Worm (Caenorhabditis elegans) whole organism, L2 larva: ENCODE results near the gene isw-1.

Experiments
- C34F6.9 ChIP-seq: fragments of 150-350 bp; optimal IDR thresholded peaks from 2 replicates; lab custom pipeline; 2014; ENCODE audit warnings: missing biosample characterization, missing genetic modification characterization
- F13H6.1 ChIP-seq: sonication (generic microtip); optimal IDR thresholded peaks from 2 replicates; lab custom pipeline; 2016; ENCODE audit warnings: missing genetic modification characterization, missing compliant biosample characterization
- R02D3.7 ChIP-seq: fragments of 150-350 bp; optimal IDR thresholded peaks from 2 replicates; lab custom pipeline; 2014; ENCODE audit warnings: missing biosample characterization, missing genetic modification characterization
- Y55F3AM.14 ChIP-seq: fragments of 200-800 bp; sonication (Bioruptor generic); optimal IDR thresholded peaks from 2 replicates; lab custom pipeline; 2018; ENCODE audit warnings: mild to moderate bottlenecking, missing genetic modification characterization, missing compliant biosample characterization
- ZK546.5 ChIP-seq: sonication (generic microtip); optimal IDR thresholded peaks from 2 replicates; lab custom pipeline; 2017; ENCODE audit warnings: missing biosample characterization, missing genetic modification characterization
- alr-1 ChIP-seq: fragments of 150-350 bp; optimal IDR thresholded peaks from 2 replicates; lab custom pipeline; 2014; ENCODE audit warnings: missing biosample characterization, missing genetic modification characterization
- aly-2 ChIP-seq: fragments of 150-350 bp; optimal IDR thresholded peaks from 2 replicates; lab custom pipeline; 2014; ENCODE audit warnings: missing biosample characterization, missing genetic modification characterization
- ama-1 ChIP-seq: fragments of 150-350 bp; optimal IDR thresholded peaks from 2 replicates; lab custom pipeline; 2018; ENCODE audit warnings: inconsistent platforms
- blmp-1 ChIP-seq: sonication (generic microtip); optimal IDR thresholded peaks from 2 replicates; lab custom pipeline; 2017; ENCODE audit warnings: missing genetic modification characterization, mild to moderate bottlenecking, missing compliant biosample characterization, antibody characterized with exemption, moderate library complexity; ENCODE audit not compliant: insufficient read depth
- ceh-16 ChIP-seq: fragments of 150-350 bp; optimal IDR thresholded peaks from 2 replicates; lab custom pipeline; 2014; ENCODE audit warnings: missing biosample characterization, missing genetic modification characterization
- ceh-82 ChIP-seq: fragments of 150-350 bp; optimal IDR thresholded peaks from 2 replicates; lab custom pipeline; 2014; ENCODE audit warnings: missing biosample characterization, missing genetic modification characterization
- crh-2 ChIP-seq: sonication (generic microtip); optimal IDR thresholded peaks from 2 replicates; lab custom pipeline; 2017; ENCODE audit warnings: missing biosample characterization, missing genetic modification characterization
- dmd-4 ChIP-seq: sonication (generic microtip); optimal IDR thresholded peaks from 2 replicates; lab custom pipeline; 2017; ENCODE audit warnings: missing biosample characterization, missing genetic modification characterization
- elt-1 ChIP-seq: fragments of 150-350 bp; optimal IDR thresholded peaks from 2 replicates; lab custom pipeline; 2014; ENCODE audit warnings: missing biosample characterization, missing genetic modification characterization
- elt-3 ChIP-seq: sonication (generic microtip); optimal IDR thresholded peaks from 2 replicates; lab custom pipeline; 2017; ENCODE audit warnings: missing biosample characterization, missing genetic modification characterization
- fos-1 ChIP-seq: fragments of 150-350 bp; optimal IDR thresholded peaks from 2 replicates; lab custom pipeline; 2014; ENCODE audit warnings: missing biosample characterization, missing genetic modification characterization
- gmeb-1 ChIP-seq: fragments of 150-350 bp; optimal IDR thresholded peaks from 2 replicates; lab custom pipeline; 2014; ENCODE audit warnings: missing biosample characterization, missing genetic modification characterization
- lin-11 ChIP-seq: fragments of 150-350 bp; sonication (generic microtip); optimal IDR thresholded peaks from 2 replicates; lab custom pipeline; 2014; ENCODE audit warnings: missing biosample characterization, missing genetic modification characterization, inconsistent platforms, mixed read lengths
- lin-13 ChIP-seq: fragments of 150-350 bp; optimal IDR thresholded peaks from 2 replicates; lab custom pipeline; 2014; ENCODE audit warnings: missing biosample characterization, missing genetic modification reagents, missing genetic modification characterization
- lin-39 ChIP-seq: fragments of 150-350 bp; optimal IDR thresholded peaks from 2 replicates; lab custom pipeline; 2014; ENCODE audit warnings: missing biosample characterization, missing genetic modification reagents, missing genetic modification characterization
- lsy-2 ChIP-seq, 2 experiments: fragments of 150-350 bp in 1 of 2; sonication (generic microtip) in 1 of 2; optimal IDR thresholded peaks; 2 replicates each; lab custom pipeline; 2014 to 2017; ENCODE audit warnings: missing biosample characterization in 2 of 2, missing genetic modification characterization in 2 of 2
- mab-5 ChIP-seq: fragments of 150-350 bp; optimal IDR thresholded peaks from 2 replicates; lab custom pipeline; 2014; ENCODE audit warnings: missing biosample characterization, missing genetic modification characterization
- mbf-1 ChIP-seq: sonication (generic microtip); optimal IDR thresholded peaks from 2 replicates; lab custom pipeline; 2017; ENCODE audit warnings: missing biosample characterization, missing genetic modification characterization
- mdl-1 ChIP-seq, 2 experiments: fragments of 150-350 bp in 1 of 2; sonication (generic microtip) in 1 of 2; optimal IDR thresholded peaks; 2 replicates each; lab custom pipeline; 2017; ENCODE audit warnings: missing biosample characterization in 2 of 2, missing genetic modification characterization in 2 of 2
- nhr-10 ChIP-seq: sonication (generic microtip); optimal IDR thresholded peaks from 2 replicates; lab custom pipeline; 2017; ENCODE audit warnings: missing biosample characterization, missing genetic modification characterization
- nhr-11 ChIP-seq: fragments of 150-350 bp; optimal IDR thresholded peaks from 2 replicates; lab custom pipeline; 2014; ENCODE audit warnings: missing biosample characterization, missing genetic modification characterization
- nhr-12 ChIP-seq: fragments of 150-350 bp; optimal IDR thresholded peaks from 2 replicates; lab custom pipeline; 2014; ENCODE audit warnings: missing biosample characterization, missing genetic modification characterization
- nhr-129 ChIP-seq: fragments of 150-350 bp; optimal IDR thresholded peaks from 2 replicates; lab custom pipeline; 2014; ENCODE audit warnings: missing biosample characterization, missing genetic modification characterization
- nhr-21 ChIP-seq: fragments of 150-350 bp; optimal IDR thresholded peaks from 2 replicates; lab custom pipeline; 2014; ENCODE audit warnings: missing biosample characterization, missing genetic modification characterization
- nhr-23 ChIP-seq: fragments of 150-350 bp; optimal IDR thresholded peaks from 2 replicates; lab custom pipeline; 2014; ENCODE audit warnings: missing biosample characterization, missing genetic modification reagents, missing genetic modification characterization
- nhr-237 ChIP-seq: fragments of 150-350 bp; optimal IDR thresholded peaks from 2 replicates; lab custom pipeline; 2014; ENCODE audit warnings: missing biosample characterization, missing genetic modification characterization
- nhr-25 ChIP-seq: fragments of 150-350 bp; sonication (generic microtip); optimal IDR thresholded peaks from 3 replicates; lab custom pipeline; 2014; ENCODE audit warnings: missing biosample characterization, missing genetic modification characterization
- nhr-6 ChIP-seq: fragments of 150-350 bp; optimal IDR thresholded peaks from 2 replicates; lab custom pipeline; 2014; ENCODE audit warnings: missing biosample characterization, missing genetic modification characterization
- nhr-77 ChIP-seq: fragments of 150-350 bp; optimal IDR thresholded peaks from 2 replicates; lab custom pipeline; 2014; ENCODE audit warnings: missing biosample characterization, missing genetic modification characterization
- sem-4 ChIP-seq: fragments of 150-350 bp; optimal IDR thresholded peaks from 2 replicates; lab custom pipeline; 2014; ENCODE audit warnings: missing biosample characterization, missing genetic modification reagents, missing genetic modification characterization
- skn-1 ChIP-seq: sonication (generic microtip); optimal IDR thresholded peaks from 2 replicates; lab custom pipeline; 2017; ENCODE audit warnings: missing biosample characterization, missing genetic modification characterization
- sma-3 ChIP-seq: sonication (generic microtip); optimal IDR thresholded peaks from 2 replicates; lab custom pipeline; 2016; ENCODE audit warnings: missing genetic modification reagents, missing genetic modification characterization, missing compliant biosample characterization
- sma-9 ChIP-seq, 2 experiments: fragments of 150-350 bp in 1 of 2; sonication (generic microtip) in 1 of 2; optimal IDR thresholded peaks; 2 replicates each; lab custom pipeline; 2014 to 2016; ENCODE audit warnings: missing genetic modification characterization in 2 of 2, mild to moderate bottlenecking in 1 of 2, missing biosample characterization in 1 of 2, missing compliant biosample characterization in 1 of 2, missing genetic modification reagents in 1 of 2, moderate library complexity in 1 of 2
- snpc-4 ChIP-seq: fragments of 150-350 bp; optimal IDR thresholded peaks from 2 replicates; lab custom pipeline; 2014; ENCODE audit warnings: missing biosample characterization, missing genetic modification characterization
- unc-39 ChIP-seq: fragments of 150-350 bp; optimal IDR thresholded peaks from 2 replicates; lab custom pipeline; 2014; ENCODE audit warnings: missing biosample characterization, missing genetic modification characterization
- unc-55 ChIP-seq: fragments of 150-350 bp; sonication (generic microtip); optimal IDR thresholded peaks from 3 replicates; lab custom pipeline; 2014; ENCODE audit warnings: missing biosample characterization, missing genetic modification reagents, missing genetic modification characterization
- unc-62 ChIP-seq: fragments of 150-350 bp; optimal IDR thresholded peaks from 2 replicates; lab custom pipeline; 2014; ENCODE audit warnings: missing biosample characterization, missing genetic modification reagents, missing genetic modification characterization
- zag-1 ChIP-seq: fragments of 150-350 bp; optimal IDR thresholded peaks from 2 replicates; lab custom pipeline; 2014; ENCODE audit warnings: missing biosample characterization, missing genetic modification characterization
- ztf-1 ChIP-seq: fragments of 200-800 bp; sonication (Bioruptor generic); conservative IDR thresholded peaks from 2 replicates; pipeline ENCODE4 v1.3.6; 2022; ENCODE audit warnings: missing genetic modification characterization, missing compliant biosample characterization
- ztf-11 ChIP-seq: sonication (generic microtip); optimal IDR thresholded peaks from 2 replicates; lab custom pipeline; 2017; ENCODE audit warnings: missing biosample characterization, missing genetic modification characterization
- ztf-4 ChIP-seq: fragments of 150-350 bp; optimal IDR thresholded peaks from 2 replicates; lab custom pipeline; 2014; ENCODE audit warnings: missing biosample characterization, missing genetic modification characterization

Gene isw-1

DNA sequence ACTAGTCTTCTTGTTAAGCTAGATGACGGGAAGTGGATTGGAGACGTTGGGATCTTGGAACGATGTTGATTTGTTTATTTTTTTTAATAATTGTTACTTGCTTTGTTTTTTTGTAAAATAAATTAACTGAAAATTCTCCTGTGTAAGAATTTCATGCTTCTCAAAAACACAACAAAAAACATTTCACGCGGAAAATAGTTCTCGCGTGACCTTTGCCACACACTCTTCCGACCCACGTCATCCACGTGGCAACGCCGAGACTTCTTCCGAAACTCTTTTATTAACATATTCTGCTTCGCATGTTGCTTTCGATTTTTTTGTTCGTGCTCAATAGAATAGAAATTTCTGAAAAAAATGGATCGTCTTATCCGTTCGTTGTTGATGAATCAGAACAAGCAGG is 1.7 kb upstream of the isw-1 start, which contains the start of gene F37A4.5:
F37A4.5 (plus strand) TSS at position 301 of the 400 bp plus-strand sequence.
- TF ChIP-seq mbf-1 (tag; lab: Kevin White, UChicago) (no peak), nhr-12 (no peak), lin-39 (tag; lab: Kevin White, UChicago) (no peak), nhr-21 (tag; lab: Kevin White, UChicago) (no peak), sem-4 (no peak), nhr-10 (tag; lab: Kevin White, UChicago) (no peak), zag-1 (tag; lab: Kevin White, UChicago) (no peak), crh-2 (tag; lab: Kevin White, UChicago) (no peak), elt-3 (no peak), lin-11 (tag; lab: Kevin White, UChicago) (no peak), lsy-2 (tag; optimal IDR thresholded peaks at IDR 0.05; lab: Kevin White, UChicago) (no peak), aly-2 (tag; lab: Kevin White, UChicago) (no peak), ztf-4 (no peak), mab-5 (tag; lab: Kevin White, UChicago) (no peak), ztf-11 (tag; lab: Kevin White, UChicago) (no peak), ceh-16 (tag; lab: Kevin White, UChicago) (no peak), snpc-4 (tag; lab: Kevin White, UChicago) (no peak)

DNA sequence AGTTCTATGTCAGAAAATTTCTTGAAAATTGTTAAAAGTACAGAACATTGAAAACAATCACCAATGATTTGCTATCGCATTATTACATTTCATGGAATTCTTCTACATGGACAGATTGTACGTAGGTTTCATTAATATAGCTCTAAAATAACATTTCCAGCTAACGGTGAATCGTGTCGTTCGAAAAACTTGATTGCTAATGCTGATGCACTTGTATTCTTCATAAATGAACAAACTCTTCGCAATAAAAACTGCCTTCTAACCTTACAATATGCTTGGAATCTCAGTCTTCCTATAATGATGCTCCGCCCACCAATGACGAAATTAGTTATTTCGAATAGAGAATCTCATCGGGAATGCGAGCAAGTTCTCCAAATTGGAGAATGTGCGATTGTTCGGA is 4.4 kb downstream of the isw-1 start, which contains the start of gene F37A4.6:
F37A4.6 (plus strand) TSS at position 301 of the 400 bp plus-strand sequence.
- TF ChIP-seq sma-9 (GFP tag; optimal IDR thresholded peaks at IDR 0.05; lab: Kevin White, UChicago) = no peak
- no peak for TF ChIP-seq sma-9 (tag; optimal IDR thresholded peaks at IDR 0.05; lab: Kevin White, UChicago)
- TF ChIP-seq mdl-1 (tag; optimal IDR thresholded peaks at IDR 0.05; lab: Kevin White, UChicago) = no peak
- no peak for TF ChIP-seq nhr-23 (tag; lab: Kevin White, UChicago)
- no peak for TF ChIP-seq unc-62 (GFP tag; lab: Kevin White, UChicago)
- TF ChIP-seq ztf-11 (tag; lab: Kevin White, UChicago) = no peak
- TF ChIP-seq mbf-1 (tag; lab: Kevin White, UChicago) = no peak
- TF ChIP-seq nhr-11 (tag; lab: Kevin White, UChicago) = no peak
- no peak for TF ChIP-seq skn-1 (tag; lab: Kevin White, UChicago)
- no peak for TF ChIP-seq nhr-129
- TF ChIP-seq ztf-1 (GFP tag; lab: Robert Waterston, UW) = no peak
- no peak for TF ChIP-seq nhr-237 (tag; lab: Kevin White, UChicago)
- TF ChIP-seq lsy-2 (tag; optimal IDR thresholded peaks at IDR 0.05; lab: Kevin White, UChicago) = no peak
- TF ChIP-seq nhr-77 = no peak
- no peak for TF ChIP-seq blmp-1 (tag; lab: Kevin White, UChicago)
- TF ChIP-seq lin-13 (GFP tag; lab: Kevin White, UChicago) = no peak

ce11 chrIII:6695189-6695588 is 14.7 kb downstream of the isw-1 start:
- TF ChIP-seq skn-1 (tag; lab: Kevin White, UChicago) (no peak), unc-62 (GFP tag; lab: Kevin White, UChicago) (no peak), sma-9 (GFP tag; optimal IDR thresholded peaks at IDR 0.05; lab: Kevin White, UChicago) (peak; percentile 61), sma-9 (tag; optimal IDR thresholded peaks at IDR 0.05; lab: Kevin White, UChicago) (no peak), nhr-6 (tag; lab: Kevin White, UChicago) (peak; percentile 4), alr-1 (tag; lab: Kevin White, UChicago) (no peak), nhr-23 (tag; lab: Kevin White, UChicago) (no peak), zag-1 (tag; lab: Kevin White, UChicago) (peak; percentile 49), ceh-82 (tag; lab: Kevin White, UChicago) (no peak), F13H6.1 (peak; percentile 21), sma-3 (GFP tag; lab: Kevin White, UChicago) (no peak), nhr-10 (tag; lab: Kevin White, UChicago) (no peak), ceh-16 (tag; lab: Kevin White, UChicago) (no peak), elt-3 (no peak), nhr-237 (tag; lab: Kevin White, UChicago) (no peak), nhr-11 (tag; lab: Kevin White, UChicago) (no peak), nhr-129 (peak; percentile 59), ama-1 (lab: Kevin White, UChicago) (no peak), gmeb-1 (tag; lab: Kevin White, UChicago) (no peak), nhr-12 (no peak), Y55F3AM.14 (GFP tag; lab: Kevin White, UChicago) (no peak), nhr-21 (tag; lab: Kevin White, UChicago) (no peak), crh-2 (tag; lab: Kevin White, UChicago) (peak; percentile 50), nhr-77 (no peak), unc-39 (tag; lab: Kevin White, UChicago) (no peak), unc-55 (GFP tag; lab: Kevin White, UChicago) (peak; percentile 75), blmp-1 (tag; lab: Kevin White, UChicago) (no peak), lin-11 (tag; lab: Kevin White, UChicago) (peak; percentile 63), dmd-4 (tag; lab: Kevin White, UChicago) (no peak), lsy-2 (tag; optimal IDR thresholded peaks at IDR 0.05; lab: Kevin White, UChicago) (peak in 1 of 2 experiments; percentile 55), ZK546.5 (tag; lab: Kevin White, UChicago) (no peak), lin-13 (GFP tag; lab: Kevin White, UChicago) (peak; percentile 46), snpc-4 (tag; lab: Kevin White, UChicago) (peak; percentile 25), fos-1 (tag; lab: Kevin White, UChicago) (peak; percentile 25), ztf-1 (GFP tag; lab: Robert Waterston, UW) (no peak), R02D3.7 (tag; lab: Kevin White, UChicago) (no peak), mab-5 (tag; lab: Kevin White, UChicago) (peak; percentile 15), C34F6.9 (peak; percentile 77), elt-1 (tag; lab: Kevin White, UChicago) (no peak), nhr-25 (tag; lab: Kevin White, UChicago) (no peak), ztf-11 (tag; lab: Kevin White, UChicago) (no peak)
